Worm (Caenorhabditis elegans): ENCODE measurements around the gene sftd-3.
A peak's percentile ranks its signal among the peaks of the same experiment; 100 is the strongest.

DNA sequence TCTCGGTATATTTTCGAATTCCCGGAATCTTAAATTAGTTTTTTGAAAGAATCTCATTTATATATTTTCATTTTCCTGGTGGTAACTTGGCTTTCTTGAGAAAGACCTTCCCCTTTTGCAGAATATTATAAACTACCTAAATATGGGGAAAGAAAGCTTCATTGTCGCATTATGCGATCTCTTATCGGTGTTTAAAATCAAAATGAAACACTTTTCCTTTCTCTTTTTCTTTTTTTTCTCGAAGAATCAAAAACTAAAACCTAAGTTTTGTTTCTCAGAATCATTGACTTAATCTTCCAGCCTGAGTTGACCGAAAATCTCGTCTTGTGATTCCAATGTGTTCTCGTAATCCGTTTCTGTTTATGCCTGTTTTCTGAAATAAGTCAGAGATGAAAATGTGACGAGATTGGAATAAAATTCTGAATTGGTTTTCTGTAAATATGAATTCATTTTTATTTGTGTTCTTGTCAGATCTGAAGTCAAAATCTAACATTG lies 51.4 kb downstream of the sftd-3 start:
- TF ChIP-seq unc-62 (GFP tag; optimal IDR thresholded peaks at IDR 0.05) (no peak), fkh-10 (GFP tag; optimal IDR thresholded peaks at IDR 0.05) (no peak), nhr-71 (tag; optimal IDR thresholded peaks at IDR 0.05) (peak; percentile 50), Y116A8C.19 (tag; optimal IDR thresholded peaks at IDR 0.05; ENCODE audit: borderline replicate concordance) (no peak), nhr-19 (GFP tag; conservative IDR thresholded peaks at IDR 0.05) (no peak), lsy-2 (tag; optimal IDR thresholded peaks at IDR 0.05) (no peak), isw-1 (GFP tag; IDR thresholded peaks at IDR 0.05) (no peak), hlh-17 (GFP tag; optimal IDR thresholded peaks at IDR 0.05; ENCODE audit: borderline replicate concordance) (no peak), snpc-4 (tag; optimal IDR thresholded peaks at IDR 0.05) (no peak), elt-3 (tag; optimal IDR thresholded peaks at IDR 0.05) (no peak)

Measured in whole organism, L1 larva.